Worm (Caenorhabditis elegans) whole organism, L2 larva: ENCODE data around the gene K08B12.1.

Experiments used
- lin-13 ChIP-seq: fragments of 150-350 bp; optimal IDR thresholded peaks from 2 replicates; lab custom pipeline; 2014; ENCODE audit warnings: missing biosample characterization, missing genetic modification reagents, missing genetic modification characterization
- skn-1 ChIP-seq: sonication (generic microtip); optimal IDR thresholded peaks from 2 replicates; lab custom pipeline; 2017; ENCODE audit warnings: missing biosample characterization, missing genetic modification characterization
- ztf-4 ChIP-seq: fragments of 150-350 bp; optimal IDR thresholded peaks from 2 replicates; lab custom pipeline; 2014; ENCODE audit warnings: missing biosample characterization, missing genetic modification characterization

- TF ChIP-seq skn-1 (tag; lab: Kevin White, UChicago) (no peak), ztf-4 (tag; lab: Kevin White, UChicago) (no peak), lin-13 (GFP tag; lab: Kevin White, UChicago) (no peak)
These were observed 24.3 kb upstream of the K08B12.1 start, which contains the start of gene K08B12.3 for ce11 chrV:6234876-6235275.
